Fruit fly (Drosophila melanogaster) whole organism, embryonic: ENCODE results near the gene phtm.

Experiments used
- ATbp ChIP-seq: fragments of 200-800 bp; sonication (Bioruptor generic); optimal IDR thresholded peaks from 2 replicates; lab custom pipeline; 2017; ENCODE audit warnings: missing biosample characterization, mild to moderate bottlenecking, missing genetic modification characterization, missing genetic modification reagents
- Atf3 ChIP-seq: fragments of 200-800 bp; sonication (Bioruptor generic); optimal IDR thresholded peaks from 3 replicates; lab custom pipeline; 2016; ENCODE audit warnings: missing biosample characterization, missing genetic modification characterization
- CG10209 ChIP-seq: fragments of 200-800 bp; sonication (Bioruptor generic); optimal IDR thresholded peaks from 3 replicates; lab custom pipeline; 2017; ENCODE audit warnings: missing biosample characterization, mild to moderate bottlenecking, missing genetic modification characterization, missing genetic modification reagents
- CG10366 ChIP-seq: fragments of 200-800 bp; sonication (Bioruptor generic); IDR thresholded peaks from 2 replicates; pipeline ENCODE4 v1.3.6; 2022; ENCODE audit warnings: missing biosample characterization, missing genetic modification characterization
- CG10959 ChIP-seq: fragments of 200-800 bp; sonication (Bioruptor generic); IDR thresholded peaks from 2 replicates; pipeline ENCODE4 v1.3.6; 2022; ENCODE audit warnings: missing biosample characterization, missing genetic modification characterization
- CG11560 ChIP-seq: fragments of 200-800 bp; sonication (Bioruptor generic); IDR thresholded peaks from 3 replicates; pipeline ENCODE4 v1.3.6; 2022; ENCODE audit warnings: missing biosample characterization, missing genetic modification characterization
- CG12219 ChIP-seq: fragments of 200-800 bp; sonication (Bioruptor generic); optimal IDR thresholded peaks from 3 replicates; lab custom pipeline; 2018; ENCODE audit warnings: missing biosample characterization, mild to moderate bottlenecking, missing genetic modification characterization
- CG14441 ChIP-seq: fragments of 200-800 bp; sonication (Bioruptor generic); IDR thresholded peaks from 2 replicates; pipeline ENCODE4 v1.3.6; 2022; ENCODE audit warnings: missing biosample characterization, missing genetic modification characterization
- CG15269 ChIP-seq: fragments of 200-800 bp; sonication (Bioruptor generic); optimal IDR thresholded peaks from 2 replicates; lab custom pipeline; 2018; ENCODE audit warnings: missing biosample characterization, mild to moderate bottlenecking, missing genetic modification characterization, moderate library complexity
- CG15479 ChIP-seq: fragments of 200-800 bp; sonication (Bioruptor generic); optimal IDR thresholded peaks from 3 replicates; lab custom pipeline; 2019; ENCODE audit warnings: missing biosample characterization, mild to moderate bottlenecking, missing genetic modification characterization, moderate library complexity
- CG17568 ChIP-seq: fragments of 200-800 bp; sonication (Bioruptor generic); optimal IDR thresholded peaks from 2 replicates; lab custom pipeline; 2018; ENCODE audit warnings: missing biosample characterization, mild to moderate bottlenecking, missing genetic modification characterization, moderate library complexity
- CG18764 ChIP-seq: fragments of 200-800 bp; sonication (Bioruptor generic); optimal IDR thresholded peaks from 3 replicates; lab custom pipeline; 2016; ENCODE audit warnings: missing biosample characterization, missing genetic modification characterization
- CG2199 ChIP-seq: fragments of 200-800 bp; sonication (Bioruptor generic); IDR thresholded peaks from 3 replicates; pipeline ENCODE4 v1.3.6; 2022; ENCODE audit warnings: missing biosample characterization, missing genetic modification characterization
- CG32772 ChIP-seq: fragments of 200-800 bp; sonication (Bioruptor generic); IDR thresholded peaks from 2 replicates; pipeline ENCODE4 v1.3.6; 2022; ENCODE audit warnings: missing biosample characterization, missing genetic modification characterization
- CG34422 ChIP-seq: fragments of 200-800 bp; sonication (Bioruptor generic); IDR thresholded peaks from 3 replicates; pipeline ENCODE4 v1.3.6; 2022; ENCODE audit warnings: missing biosample characterization, missing genetic modification characterization
- CG3838 ChIP-seq: fragments of 200-800 bp; sonication (Bioruptor generic); optimal IDR thresholded peaks from 3 replicates; lab custom pipeline; 2016; ENCODE audit warnings: missing biosample characterization, missing genetic modification characterization
- CG4707 ChIP-seq: fragments of 200-800 bp; sonication (Bioruptor generic); optimal IDR thresholded peaks from 2 replicates; lab custom pipeline; 2018; ENCODE audit warnings: missing biosample characterization, mild to moderate bottlenecking, missing genetic modification characterization, moderate library complexity
- CG6854 ChIP-seq: fragments of 200-800 bp; sonication (Bioruptor generic); optimal IDR thresholded peaks from 3 replicates; lab custom pipeline; 2017; ENCODE audit warnings: missing biosample characterization, mild to moderate bottlenecking, missing genetic modification characterization
- CG7786 ChIP-seq: fragments of 200-800 bp; sonication (Bioruptor generic); optimal IDR thresholded peaks from 2 replicates; lab custom pipeline; 2016; ENCODE audit warnings: missing biosample characterization, missing genetic modification characterization
- CG8924 ChIP-seq: fragments of 200-800 bp; optimal IDR thresholded peaks from 3 replicates; lab custom pipeline; 2019; ENCODE audit warnings: missing biosample characterization, mild to moderate bottlenecking, missing genetic modification characterization, moderate library complexity
- Eip74EF ChIP-seq, 2 experiments: fragments of 200-800 bp in 1 of 2; fragments of >200 bp in 1 of 2; sonication (Bioruptor generic) in 1 of 2; optimal IDR thresholded peaks; 2 replicates each; lab custom pipeline; 2017 to 2019; ENCODE audit warnings: missing biosample characterization in 2 of 2, missing genetic modification characterization in 2 of 2, mild to moderate bottlenecking in 1 of 2, moderate library complexity in 1 of 2
- HLH4C ChIP-seq: fragments of 200-800 bp; sonication (Bioruptor generic); IDR thresholded peaks from 3 replicates; pipeline ENCODE4 v1.3.6; 2022; ENCODE audit warnings: missing biosample characterization, missing genetic modification characterization; ENCODE audit not compliant: partially characterized antibody
- Lhr ChIP-seq: fragments of 200-800 bp; sonication (Bioruptor generic); optimal IDR thresholded peaks from 3 replicates; lab custom pipeline; 2017; ENCODE audit warnings: mild to moderate bottlenecking, missing biosample characterization, missing genetic modification reagents, missing genetic modification characterization
- Lpt ChIP-seq: fragments of >200 bp; optimal IDR thresholded peaks from 2 replicates; lab custom pipeline; 2018; ENCODE audit warnings: missing biosample characterization, missing genetic modification characterization
- NC2α ChIP-seq: fragments of 200-800 bp; sonication (Bioruptor generic); optimal IDR thresholded peaks from 2 replicates; lab custom pipeline; 2016; ENCODE audit warnings: missing biosample characterization, missing genetic modification characterization
- Nf-YB ChIP-seq: fragments of 200-800 bp; sonication (Bioruptor generic); optimal IDR thresholded peaks from 3 replicates; lab custom pipeline; 2019; ENCODE audit warnings: missing biosample characterization, mild to moderate bottlenecking, missing genetic modification characterization, moderate library complexity
- PHDP ChIP-seq: fragments of 200-800 bp; sonication (Bioruptor generic); optimal IDR thresholded peaks from 3 replicates; lab custom pipeline; 2018; ENCODE audit warnings: missing biosample characterization, mild to moderate bottlenecking, missing genetic modification characterization, moderate library complexity
- Scr ChIP-seq: fragments of 200-800 bp; sonication (Bioruptor generic); IDR thresholded peaks from 2 replicates; pipeline ENCODE4 v1.3.6; 2022; ENCODE audit warnings: missing biosample characterization, missing genetic modification characterization; ENCODE audit not compliant: partially characterized antibody
- Sox100B ChIP-seq: fragments of 200-800 bp; sonication (Bioruptor generic); optimal IDR thresholded peaks from 3 replicates; lab custom pipeline; 2018; ENCODE audit warnings: missing biosample characterization, mild to moderate bottlenecking, missing genetic modification characterization
- aop ChIP-seq: fragments of 200-800 bp; sonication (Bioruptor generic); IDR thresholded peaks from 2 replicates; pipeline ENCODE4 v1.3.6; 2022; ENCODE audit warnings: missing biosample characterization, missing genetic modification characterization
- cad ChIP-seq: fragments of >200 bp; optimal IDR thresholded peaks from 2 replicates; lab custom pipeline; 2017; ENCODE audit warnings: missing biosample characterization, missing genetic modification characterization
- crp ChIP-seq, 2 experiments: fragments of 200-800 bp; sonication (Bioruptor generic); optimal IDR thresholded peaks; 2 replicates in 1 of 2; 3 replicates in 1 of 2; lab custom pipeline; 2017; ENCODE audit warnings: missing biosample characterization in 2 of 2, missing genetic modification characterization in 2 of 2, mild to moderate bottlenecking in 1 of 2, moderate library complexity in 1 of 2
- cwo ChIP-seq: fragments of 200-800 bp; sonication (Bioruptor generic); optimal IDR thresholded peaks from 3 replicates; lab custom pipeline; 2017; ENCODE audit warnings: missing biosample characterization, missing genetic modification characterization, mild to moderate bottlenecking, moderate library complexity, missing genetic modification reagents
- danr ChIP-seq: fragments of 200-800 bp; sonication (Bioruptor generic); IDR thresholded peaks from 2 replicates; pipeline ENCODE4 v1.3.6; 2022; ENCODE audit warnings: missing biosample characterization, missing genetic modification characterization
- ewg ChIP-seq: fragments of 200-800 bp; sonication (Bioruptor generic); optimal IDR thresholded peaks from 3 replicates; lab custom pipeline; 2017; ENCODE audit warnings: mild to moderate bottlenecking, missing biosample characterization, missing genetic modification reagents, missing genetic modification characterization
- exex ChIP-seq: fragments of 200-800 bp; sonication (Bioruptor generic); optimal IDR thresholded peaks from 4 replicates; lab custom pipeline; 2018; ENCODE audit warnings: missing biosample characterization, mild to moderate bottlenecking, missing genetic modification characterization, moderate library complexity
- fd96Cb ChIP-seq: fragments of 200-800 bp; sonication (Bioruptor generic); optimal IDR thresholded peaks from 2 replicates; lab custom pipeline; 2018; ENCODE audit warnings: missing biosample characterization, mild to moderate bottlenecking, missing genetic modification characterization, moderate library complexity
- fu2 ChIP-seq: fragments of 200-800 bp; sonication (Bioruptor generic); optimal IDR thresholded peaks from 2 replicates; lab custom pipeline; 2016; ENCODE audit warnings: missing biosample characterization, missing genetic modification characterization
- gfzf ChIP-seq: fragments of 200-800 bp; sonication (Bioruptor generic); optimal IDR thresholded peaks from 2 replicates; lab custom pipeline; 2016; ENCODE audit warnings: missing biosample characterization, mild to moderate bottlenecking, missing genetic modification characterization, moderate library complexity
- grau ChIP-seq: fragments of 200-800 bp; optimal IDR thresholded peaks from 3 replicates; lab custom pipeline; 2019; ENCODE audit warnings: missing biosample characterization, mild to moderate bottlenecking, missing genetic modification characterization, moderate library complexity
- inv ChIP-seq: fragments of 200-800 bp; sonication (Bioruptor generic); IDR thresholded peaks from 2 replicates; pipeline ENCODE4 v1.3.6; 2022; ENCODE audit warnings: missing biosample characterization, missing genetic modification characterization; ENCODE audit not compliant: partially characterized antibody
- jigr1 ChIP-seq: fragments of 200-800 bp; sonication (Bioruptor generic); IDR thresholded peaks from 3 replicates; pipeline ENCODE4 v1.3.6; 2022; ENCODE audit warnings: missing biosample characterization, missing genetic modification characterization
- peb ChIP-seq: fragments of 200-800 bp; sonication (Bioruptor generic); IDR thresholded peaks from 2 replicates; pipeline ENCODE4 v1.3.6; 2022; ENCODE audit warnings: missing biosample characterization, missing genetic modification characterization
- psq ChIP-seq: fragments of 200-800 bp; sonication (Bioruptor generic); optimal IDR thresholded peaks from 2 replicates; lab custom pipeline; 2017; ENCODE audit warnings: missing biosample characterization, missing genetic modification characterization
- run ChIP-seq: fragments of 200-800 bp; sonication (Bioruptor generic); optimal IDR thresholded peaks from 3 replicates; lab custom pipeline; 2018; ENCODE audit warnings: missing biosample characterization, mild to moderate bottlenecking, missing genetic modification characterization
- slp2 ChIP-seq: fragments of 200-800 bp; sonication (Bioruptor generic); optimal IDR thresholded peaks from 2 replicates; lab custom pipeline; 2016; ENCODE audit warnings: missing biosample characterization, missing genetic modification characterization
- stc ChIP-seq: fragments of 200-800 bp; sonication (Bioruptor generic); IDR thresholded peaks from 2 replicates; pipeline ENCODE4 v1.3.6; 2022; ENCODE audit warnings: missing biosample characterization, missing genetic modification characterization
- tll ChIP-seq, 2 experiments: fragments of 200-800 bp in 1 of 2; fragments of >200 bp in 1 of 2; sonication (Bioruptor generic) in 1 of 2; optimal IDR thresholded peaks; 2 replicates each; lab custom pipeline; 2017 to 2019; ENCODE audit warnings: missing biosample characterization in 2 of 2, missing genetic modification characterization in 2 of 2, mild to moderate bottlenecking in 1 of 2, moderate library complexity in 1 of 2
- vfl ChIP-seq: fragments of 200-800 bp; sonication (Bioruptor generic); optimal IDR thresholded peaks from 2 replicates; lab custom pipeline; 2016; ENCODE audit warnings: missing biosample characterization, missing genetic modification characterization
- yki ChIP-seq: fragments of >200 bp; optimal IDR thresholded peaks from 3 replicates; lab custom pipeline; 2018

Gene phtm

DNA sequence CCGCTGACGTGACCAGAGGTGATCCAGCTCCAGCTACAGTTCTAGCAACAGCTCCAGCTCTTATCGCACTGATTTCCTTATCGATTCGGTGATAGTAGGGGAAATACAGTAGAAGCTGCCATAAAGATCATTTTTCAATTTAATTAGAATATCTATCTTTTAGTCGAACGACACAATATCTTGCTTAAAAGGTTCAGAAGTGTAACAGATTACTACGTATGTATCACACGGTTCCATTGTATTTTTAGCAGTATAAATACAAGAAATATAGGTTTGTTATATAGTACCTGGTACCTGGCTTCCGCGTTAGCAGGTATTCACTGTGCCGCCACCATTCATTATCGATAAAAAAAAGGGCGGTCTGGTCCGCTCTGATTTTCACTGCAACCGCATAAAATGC is 40.7 kb upstream of the phtm start (continued):
- TF ChIP-seq Eip74EF (GFP tag; optimal IDR thresholded peaks at IDR 0.05; lab: Kevin White, UChicago) = peak in 1 of 2 experiments; percentile 25
- peak; percentile 90 for TF ChIP-seq CG15269
- peak in 1 of 2 experiments; percentile 16 for TF ChIP-seq crp (GFP tag; optimal IDR thresholded peaks at IDR 0.05; lab: Kevin White, UChicago)
- TF ChIP-seq CG2199 (GFP tag; lab: Robert Waterston, UW) = no peak
- peak; percentile 87 for TF ChIP-seq CG12219 (GFP tag; lab: Kevin White, UChicago)
- no peak for TF ChIP-seq HLH4C (GFP tag; lab: Robert Waterston, UW)
- no peak for TF ChIP-seq Scr (GFP tag; lab: Robert Waterston, UW)
- TF ChIP-seq Sox100B (GFP tag; lab: Kevin White, UChicago) = no peak
- TF ChIP-seq CG6854 (GFP tag; lab: Kevin White, UChicago) = peak; percentile 63
- no peak for TF ChIP-seq inv (GFP tag; lab: Robert Waterston, UW)
- peak; percentile 64 for TF ChIP-seq peb (GFP tag; lab: Robert Waterston, UW)
- TF ChIP-seq cad (GFP tag; lab: Kevin White, UChicago) = no peak
- peak; percentile 97 for TF ChIP-seq grau (tag; lab: Kevin White, UChicago)
- TF ChIP-seq yki (lab: Kevin White, UChicago) = no peak
- TF ChIP-seq CG10959 = peak; percentile 62
- TF ChIP-seq Lpt (GFP tag; lab: Kevin White, UChicago) = no peak
- TF ChIP-seq CG32772 = peak; percentile 80
- peak; percentile 50 for TF ChIP-seq CG18764 (GFP tag; lab: Kevin White, UChicago)
- peak; percentile 62 for TF ChIP-seq slp2 (GFP tag; lab: Kevin White, UChicago)
- TF ChIP-seq Nf-YB = peak; percentile 60
- peak; percentile 71 for TF ChIP-seq run
- peak; percentile 30 for TF ChIP-seq Lhr
- peak; percentile 81 for TF ChIP-seq CG14441 (GFP tag; lab: Robert Waterston, UW)
- TF ChIP-seq CG8924 (tag; lab: Kevin White, UChicago) = peak; percentile 87
- peak; percentile 72 for TF ChIP-seq CG17568 (GFP tag; lab: Kevin White, UChicago)
- peak; percentile 70 for TF ChIP-seq ewg (GFP tag; lab: Kevin White, UChicago)
- peak; percentile 67 for TF ChIP-seq exex
- 0 out of 2 replicates have a peak, but pooled peaks have one; percentile 10 for TF ChIP-seq aop (GFP tag; lab: Robert Waterston, UW)
- peak; percentile 4 for TF ChIP-seq psq
- peak; percentile 37; the same call in 1 of the 2 replicates for TF ChIP-seq danr
- peak; percentile 78 for TF ChIP-seq cwo (GFP tag; lab: Kevin White, UChicago)
- peak; percentile 36; the same call in 1 of the 3 replicates for TF ChIP-seq CG11560 (tag; lab: Robert Waterston, UW)
- peak; percentile 59 for TF ChIP-seq Atf3 (GFP tag; lab: Kevin White, UChicago)
- peak; percentile 80 for TF ChIP-seq CG10366 (GFP tag; lab: Robert Waterston, UW)
- peak; percentile 59 for TF ChIP-seq fu2 (GFP tag; lab: Kevin White, UChicago)
- no peak for TF ChIP-seq CG15479
- TF ChIP-seq ATbp (GFP tag; lab: Kevin White, UChicago) = peak; percentile 84
- TF ChIP-seq CG4707 (GFP tag; lab: Kevin White, UChicago) = peak; percentile 44
- TF ChIP-seq NC2α (GFP tag; lab: Kevin White, UChicago) = peak; percentile 36
- peak; percentile 84 for TF ChIP-seq PHDP (tag; lab: Kevin White, UChicago)
- TF ChIP-seq CG34422 (GFP tag; lab: Robert Waterston, UW) = peak; percentile 74; the same call in 2 of the 3 replicates
- no peak for TF ChIP-seq tll (GFP tag; optimal IDR thresholded peaks at IDR 0.05; lab: Kevin White, UChicago)
- TF ChIP-seq vfl (GFP tag; lab: Kevin White, UChicago) = peak; percentile 51
- no peak for TF ChIP-seq gfzf (GFP tag; lab: Kevin White, UChicago)
- no peak for TF ChIP-seq jigr1 (GFP tag; lab: Robert Waterston, UW)
- peak; percentile 85 for TF ChIP-seq fd96Cb (tag; lab: Kevin White, UChicago)
- peak; percentile 31 for TF ChIP-seq CG3838
- peak; percentile 77 for TF ChIP-seq CG7786 (GFP tag; lab: Kevin White, UChicago)
- TF ChIP-seq CG10209 (GFP tag; lab: Kevin White, UChicago) = peak; percentile 80
- TF ChIP-seq stc (GFP tag; lab: Robert Waterston, UW) = peak; percentile 71
